Worm (Caenorhabditis elegans): ENCODE results near the gene C35D10.7.

Gene C35D10.7

ce11 chrIII:4899728-4900127, 43.7 kb downstream of the C35D10.7 start (continued):
- TF ChIP-seq madf-10 (tag; optimal IDR thresholded peaks at IDR 0.05): peak; percentile 95
- peak; percentile 83; the same call in 1 of the 2 replicates for TF ChIP-seq hmg-20 (GFP tag; IDR thresholded peaks at IDR 0.05)
- peak; percentile 100 for TF ChIP-seq chd-7 (tag; optimal IDR thresholded peaks at IDR 0.05)
- TF ChIP-seq sdz-38 (tag; optimal IDR thresholded peaks at IDR 0.05): no peak
- peak; percentile 86 for TF ChIP-seq bed-2 (GFP tag; IDR thresholded peaks at IDR 0.05)
- TF ChIP-seq hsf-1 (GFP tag; IDR thresholded peaks at IDR 0.05): peak; percentile 75
- 0 out of 2 replicates have a peak, but pooled peaks have one; percentile 70 for TF ChIP-seq ztf-25 (GFP tag; IDR thresholded peaks at IDR 0.05)
- peak; percentile 92 for TF ChIP-seq lin-26 (GFP tag; IDR thresholded peaks at IDR 0.05)

ce11 chrIII:4900260-4900659, 44.3 kb downstream of the C35D10.7 start, which contains the start of gene tag-340:
Gene tag-340, plus strand, starts transcription at chrIII:4900508.
- TF ChIP-seq lsl-1 (GFP tag; optimal IDR thresholded peaks at IDR 0.05) (peak; percentile 88), madf-8 (GFP tag; conservative IDR thresholded peaks at IDR 0.05) (peak; percentile 47; the same call in 1 of the 2 replicates), efl-1 (GFP tag; optimal IDR thresholded peaks at IDR 0.05) (peak; percentile 23), attf-5 (GFP tag; optimal IDR thresholded peaks at IDR 0.05) (no peak), ceh-91 (GFP tag; IDR thresholded peaks at IDR 0.05) (no peak), ets-4 (GFP tag; optimal IDR thresholded peaks at IDR 0.05) (no peak), xnd-1 (tag; optimal IDR thresholded peaks at IDR 0.05) (peak; percentile 51), D2030.7 (GFP tag; IDR thresholded peaks at IDR 0.05) (peak; percentile 63), snpc-3.4 (tag; optimal IDR thresholded peaks at IDR 0.05) (peak; percentile 63), F33H1.4 (GFP tag; IDR thresholded peaks at IDR 0.05) (peak; percentile 90), nhr-80 (tag; optimal IDR thresholded peaks at IDR 0.05) (no peak), madf-6 (GFP tag; IDR thresholded peaks at IDR 0.05) (peak; percentile 85), snpc-1.3 (tag; optimal IDR thresholded peaks at IDR 0.05; ENCODE audit: insufficient read depth) (peak; percentile 58)

DNA sequence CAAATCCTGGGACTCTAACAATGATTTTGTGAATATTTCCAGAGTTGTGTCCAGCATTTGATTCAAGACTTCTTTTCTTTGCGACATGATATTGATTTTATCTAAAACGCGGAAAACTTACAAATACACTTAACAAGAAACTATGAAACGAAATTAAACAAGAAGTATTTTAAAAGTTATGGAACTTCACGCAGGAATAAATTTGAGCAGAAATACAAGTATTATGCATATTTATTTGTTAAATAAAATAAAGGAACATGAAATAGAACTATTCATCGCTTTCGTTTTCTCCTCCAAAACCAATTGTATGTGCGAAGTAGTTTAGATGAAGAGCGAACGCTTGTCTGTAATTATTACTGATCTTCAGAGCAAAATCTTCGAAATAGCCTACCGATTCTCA, 47.8 kb downstream of the C35D10.7 start, which contains the start of gene kbp-2:
kbp-2 (minus strand) TSS at position 101 of the 400 bp plus-strand sequence.
- no peak for TF ChIP-seq Y53G8AR.9 (GFP tag; conservative IDR thresholded peaks at IDR 0.05)
- TF ChIP-seq mes-4 (tag; optimal IDR thresholded peaks at IDR 0.05): no peak
- no peak for TF ChIP-seq die-1 (tag; optimal IDR thresholded peaks at IDR 0.05)
- no peak for TF ChIP-seq lin-40 (tag; optimal IDR thresholded peaks at IDR 0.05)
- no peak for TF ChIP-seq F33H1.4 (GFP tag; IDR thresholded peaks at IDR 0.05)
- no peak for TF ChIP-seq Y95B8A.8 (GFP tag; IDR thresholded peaks at IDR 0.05)
- no peak for TF ChIP-seq Y67H2A.10 (GFP tag; conservative IDR thresholded peaks at IDR 0.05)
- no peak for TF ChIP-seq mel-28 (tag; optimal IDR thresholded peaks at IDR 0.05; ENCODE audit: borderline replicate concordance)
- no peak for TF ChIP-seq unc-130 (GFP tag; optimal IDR thresholded peaks at IDR 0.05)
- no peak for TF ChIP-seq cebp-1 (GFP tag; IDR thresholded peaks at IDR 0.05)
- no peak for TF ChIP-seq cebp-1 (tag; optimal IDR thresholded peaks at IDR 0.05)
- no peak for TF ChIP-seq F39B2.1 (GFP tag; IDR thresholded peaks at IDR 0.05)
- TF ChIP-seq ztf-28 (GFP tag; IDR thresholded peaks at IDR 0.05): no peak
- TF ChIP-seq sea-2 (GFP tag; IDR thresholded peaks at IDR 0.05): no peak
- TF ChIP-seq chd-7 (tag; optimal IDR thresholded peaks at IDR 0.05): no peak
- TF ChIP-seq ZK185.1 (tag; optimal IDR thresholded peaks at IDR 0.05; ENCODE audit: poor library complexity, severe bottlenecking): no peak
- no peak for TF ChIP-seq ztf-3 (GFP tag; optimal IDR thresholded peaks at IDR 0.05)
- TF ChIP-seq him-1 (tag; optimal IDR thresholded peaks at IDR 0.05): no peak

Data from whole organism, young adult.